Fruit fly (Drosophila melanogaster): ENCODE results near the gene Ref1.

The Ref1 gene

DNA sequence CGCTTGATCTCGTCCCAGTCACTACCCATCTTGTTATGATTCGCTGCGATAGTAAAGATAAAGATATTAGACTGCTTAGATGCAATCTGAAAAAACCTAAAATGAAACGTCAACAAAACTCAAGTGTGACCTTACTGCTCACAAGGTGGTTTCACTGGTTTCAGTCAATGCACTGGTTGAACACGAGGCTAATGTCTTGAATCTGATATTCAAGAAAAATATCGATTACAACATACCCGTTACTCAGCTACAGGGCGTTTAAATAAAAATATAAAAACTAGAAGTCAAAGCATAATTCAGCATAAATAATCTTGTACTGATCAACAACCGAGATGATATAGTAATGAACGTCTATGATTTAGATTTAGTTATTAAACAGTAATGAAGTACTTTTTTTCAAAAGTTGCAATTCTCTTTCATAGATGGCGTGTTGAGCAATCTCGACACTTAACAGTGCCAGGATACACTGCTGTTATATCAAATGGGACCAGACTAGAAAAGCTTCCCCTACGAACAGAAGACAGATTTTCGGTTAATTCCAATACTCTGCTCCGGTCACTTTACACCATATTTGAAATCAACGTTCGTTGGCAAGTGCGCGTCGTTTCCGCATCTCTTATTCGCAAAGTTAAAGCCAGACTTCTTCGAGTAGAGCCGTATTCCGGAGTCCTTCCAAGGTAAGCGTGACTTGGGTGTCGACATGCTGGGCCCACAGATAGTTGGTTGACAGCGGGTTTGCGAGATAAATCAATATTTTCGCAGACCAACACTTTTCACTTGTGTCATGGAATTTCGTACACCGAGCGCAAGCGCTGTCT is 5.7 kb downstream of the Ref1 start, which contains the start of the genes Ufl1 and CG1943 (continued):
- TF ChIP-seq nmo (GFP tag; optimal IDR thresholded peaks at IDR 0.05) (peak; percentile 65), crc (GFP tag; optimal IDR thresholded peaks at IDR 0.05) (no peak), CG12155 (GFP tag; optimal IDR thresholded peaks at IDR 0.05) (no peak), sim (GFP tag; IDR thresholded peaks at IDR 0.05) (no peak), CG5953 (GFP tag; IDR thresholded peaks at IDR 0.05) (no peak), Eip74EF (GFP tag; optimal IDR thresholded peaks at IDR 0.05) (peak in 1 of 2 experiments; percentile 62), CG2116 (GFP tag; optimal IDR thresholded peaks at IDR 0.05) (peak; percentile 83), CG34422 (GFP tag; IDR thresholded peaks at IDR 0.05) (no peak), CG30403 (GFP tag; optimal IDR thresholded peaks at IDR 0.05) (peak; percentile 25), CG2120 (GFP tag; optimal IDR thresholded peaks at IDR 0.05) (peak; percentile 27), grau (tag; optimal IDR thresholded peaks at IDR 0.05) (no peak), CG7839 (tag; optimal IDR thresholded peaks at IDR 0.05) (no peak)

dm6 chr3R:7067092-7067491 is 13.1 kb downstream of the Ref1 start, which contains the start of the genes CG1105 and CG1965:
Gene CG1105, minus strand, starts transcription at chr3R:7067136.
Gene CG1965, plus strand, starts transcription at chr3R:7067401.
- TF ChIP-seq sqz (GFP tag; optimal IDR thresholded peaks at IDR 0.05), result no peak
- TF ChIP-seq CG15696 (tag; optimal IDR thresholded peaks at IDR 0.05), result peak; percentile 96
- TF ChIP-seq Awh (GFP tag; IDR thresholded peaks at IDR 0.05), result peak; percentile 88
- TF ChIP-seq dmrt11E (tag; optimal IDR thresholded peaks at IDR 0.05), result peak; percentile 93
- peak; percentile 89 for TF ChIP-seq CG4854 (GFP tag; optimal IDR thresholded peaks at IDR 0.05)
- no peak for TF ChIP-seq corto (GFP tag; optimal IDR thresholded peaks at IDR 0.05)
- TF ChIP-seq nerfin-1 (tag; optimal IDR thresholded peaks at IDR 0.05), result peak; percentile 83
- TF ChIP-seq dm (GFP tag; optimal IDR thresholded peaks at IDR 0.05), result peak; percentile 92
- 0 out of 3 replicates have a peak, but pooled peaks have one; percentile 58 for TF ChIP-seq gce (GFP tag; IDR thresholded peaks at IDR 0.05)
- peak; percentile 82 for TF ChIP-seq onecut (GFP tag; IDR thresholded peaks at IDR 0.05)
- peak; percentile 99 for TF ChIP-seq inv (GFP tag; IDR thresholded peaks at IDR 0.05; ENCODE audit: partially characterized antibody)
- peak; percentile 95 for TF ChIP-seq zfh2 (GFP tag; optimal IDR thresholded peaks at IDR 0.05)
- TF ChIP-seq bab2 (GFP tag; optimal IDR thresholded peaks at IDR 0.05), result peak; percentile 96
- peak; percentile 94 for TF ChIP-seq CG17361 (GFP tag; IDR thresholded peaks at IDR 0.05)
- TF ChIP-seq Xbp1 (GFP tag; optimal IDR thresholded peaks at IDR 0.05), result peak; percentile 97
- TF ChIP-seq CG15601 (tag; optimal IDR thresholded peaks at IDR 0.05), result peak; percentile 89
- TF ChIP-seq cas (GFP tag; IDR thresholded peaks at IDR 0.05), result peak; percentile 91
- peak; percentile 52; the same call in 1 of the 2 replicates for TF ChIP-seq CkIIα-i1 (GFP tag; IDR thresholded peaks at IDR 0.05)
- TF ChIP-seq hbn (GFP tag; IDR thresholded peaks at IDR 0.05; ENCODE audit: partially characterized antibody), result peak; percentile 99
- peak; percentile 91 for TF ChIP-seq CG16815 (GFP tag; optimal IDR thresholded peaks at IDR 0.05)
- TF ChIP-seq chm (GFP tag; IDR thresholded peaks at IDR 0.05), result peak; percentile 94
- TF ChIP-seq CG4328 (GFP tag; optimal IDR thresholded peaks at IDR 0.05), result peak; percentile 74
- TF ChIP-seq sug (tag; optimal IDR thresholded peaks at IDR 0.05), result peak; percentile 92
- peak; percentile 91 for TF ChIP-seq CG7839 (tag; optimal IDR thresholded peaks at IDR 0.05)
- peak; percentile 90 for TF ChIP-seq fd3F (GFP tag; optimal IDR thresholded peaks at IDR 0.05)
- peak; percentile 91 for TF ChIP-seq trh (GFP tag; optimal IDR thresholded peaks at IDR 0.05)
- peak; percentile 93 for TF ChIP-seq gro (GFP tag; optimal IDR thresholded peaks at IDR 0.05)
- peak; percentile 18 for TF ChIP-seq fd64A (GFP tag; optimal IDR thresholded peaks at IDR 0.05)
- TF ChIP-seq CG10565 (GFP tag; optimal IDR thresholded peaks at IDR 0.05), result peak; percentile 54
- TF ChIP-seq z (GFP tag; IDR thresholded peaks at IDR 0.05), result 0 out of 3 replicates have a peak, but pooled peaks have one; percentile 19
- peak; percentile 90 for TF ChIP-seq peb (GFP tag; IDR thresholded peaks at IDR 0.05)
- TF ChIP-seq ken (GFP tag; IDR thresholded peaks at IDR 0.05), result peak; percentile 92
- peak; percentile 83 for TF ChIP-seq otp (GFP tag; IDR thresholded peaks at IDR 0.05)
- peak; percentile 80 for TF ChIP-seq repo (GFP tag; optimal IDR thresholded peaks at IDR 0.05)
- peak; percentile 99 for TF ChIP-seq Scr (GFP tag; IDR thresholded peaks at IDR 0.05; ENCODE audit: partially characterized antibody)
- TF ChIP-seq Poxn (GFP tag; IDR thresholded peaks at IDR 0.05), result peak; percentile 81
- TF ChIP-seq pros (GFP tag; optimal IDR thresholded peaks at IDR 0.05), result no peak

Measured in whole organism, embryonic.